Worm (Caenorhabditis elegans) whole organism, mixed stage, embryonic: ENCODE measurements around the gene M04B2.4.
A peak's percentile ranks its signal among the peaks of the same experiment; 100 is the strongest.

ENCODE experiments used
- M03D4.4 ChIP-seq: sonication (generic microtip); optimal IDR thresholded peaks from 2 replicates; lab custom pipeline; 2017; ENCODE audit warnings: mild to moderate bottlenecking, missing genetic modification characterization, missing compliant biosample characterization
- bed-3 ChIP-seq: fragments of 200-800 bp; sonication (Bioruptor generic); optimal IDR thresholded peaks from 3 replicates; lab custom pipeline; 2018; ENCODE audit warnings: mild to moderate bottlenecking, missing genetic modification characterization, moderate library complexity, missing compliant biosample characterization
- blmp-1 ChIP-seq: fragments of 150-350 bp; optimal IDR thresholded peaks from 2 replicates; lab custom pipeline; 2014; ENCODE audit warnings: missing biosample characterization, missing genetic modification characterization
- ceh-39 ChIP-seq: fragments of 150-350 bp; optimal IDR thresholded peaks from 2 replicates; lab custom pipeline; 2014; ENCODE audit warnings: missing biosample characterization, missing genetic modification characterization
- ceh-43 ChIP-seq: fragments of 200-800 bp; sonication (Bioruptor generic); optimal IDR thresholded peaks from 2 replicates; lab custom pipeline; 2018; ENCODE audit warnings: mild to moderate bottlenecking, missing genetic modification characterization, moderate library complexity, missing compliant biosample characterization
- ceh-83 ChIP-seq: fragments of 200-800 bp; sonication (Bioruptor generic); optimal IDR thresholded peaks from 2 replicates; lab custom pipeline; 2018; ENCODE audit warnings: mild to moderate bottlenecking, missing genetic modification characterization, missing compliant biosample characterization
- ces-1 ChIP-seq: fragments of 150-350 bp; optimal IDR thresholded peaks from 2 replicates; lab custom pipeline; 2014; ENCODE audit warnings: missing biosample characterization, missing genetic modification reagents, missing genetic modification characterization
- cnd-1 ChIP-seq: fragments of 200-800 bp; sonication (Bioruptor generic); optimal IDR thresholded peaks from 2 replicates; lab custom pipeline; 2018; ENCODE audit warnings: mild to moderate bottlenecking, missing genetic modification characterization, missing compliant biosample characterization
- drap-1 ChIP-seq: fragments of 200-800 bp; sonication (Bioruptor generic); optimal IDR thresholded peaks from 3 replicates; lab custom pipeline; 2018; ENCODE audit warnings: mild to moderate bottlenecking, missing genetic modification characterization, missing compliant biosample characterization
- elt-1 ChIP-seq: sonication (generic microtip); optimal IDR thresholded peaks from 2 replicates; lab custom pipeline; 2017; ENCODE audit warnings: missing genetic modification characterization, mild to moderate bottlenecking, missing compliant biosample characterization, antibody characterized with exemption, moderate library complexity, borderline replicate concordance; ENCODE audit not compliant: insufficient read depth
- elt-3 ChIP-seq: fragments of 150-350 bp; optimal IDR thresholded peaks from 2 replicates; lab custom pipeline; 2014; ENCODE audit warnings: missing biosample characterization, missing genetic modification characterization
- flh-1 ChIP-seq: fragments of 200-800 bp; sonication (Bioruptor generic); optimal IDR thresholded peaks from 2 replicates; lab custom pipeline; 2018; ENCODE audit warnings: mild to moderate bottlenecking, missing genetic modification characterization, moderate library complexity, missing compliant biosample characterization
- ham-2 ChIP-seq: fragments of 200-800 bp; sonication (Bioruptor generic); optimal IDR thresholded peaks from 2 replicates; lab custom pipeline; 2018; ENCODE audit warnings: mild to moderate bottlenecking, missing genetic modification characterization, missing compliant biosample characterization
- hlh-1 ChIP-seq: fragments of 150-350 bp; optimal IDR thresholded peaks from 2 replicates; lab custom pipeline; 2014; ENCODE audit warnings: missing biosample characterization, missing genetic modification reagents, missing genetic modification characterization
- lin-13 ChIP-seq: fragments of 150-350 bp; optimal IDR thresholded peaks from 2 replicates; lab custom pipeline; 2014; ENCODE audit warnings: missing biosample characterization, missing genetic modification characterization
- lin-32 ChIP-seq: fragments of 200-800 bp; sonication (Bioruptor generic); optimal IDR thresholded peaks from 2 replicates; lab custom pipeline; 2018; ENCODE audit warnings: mild to moderate bottlenecking, missing genetic modification characterization, missing compliant biosample characterization
- mab-5 ChIP-seq: fragments of 150-350 bp; optimal IDR thresholded peaks from 2 replicates; lab custom pipeline; 2014; ENCODE audit warnings: missing biosample characterization, missing genetic modification characterization
- mep-1 ChIP-seq: fragments of 150-350 bp; optimal IDR thresholded peaks from 2 replicates; lab custom pipeline; 2017; ENCODE audit warnings: missing biosample characterization, missing genetic modification reagents, missing genetic modification characterization, inconsistent platforms
- mls-2 ChIP-seq: sonication (generic microtip); optimal IDR thresholded peaks from 2 replicates; lab custom pipeline; 2016; ENCODE audit warnings: mild to moderate bottlenecking, missing genetic modification characterization, moderate library complexity, missing compliant biosample characterization
- nhr-12 ChIP-seq: fragments of 150-350 bp; optimal IDR thresholded peaks from 2 replicates; lab custom pipeline; 2014; ENCODE audit warnings: missing biosample characterization, missing genetic modification characterization
- nhr-2 ChIP-seq: fragments of 150-350 bp; optimal IDR thresholded peaks from 2 replicates; lab custom pipeline; 2014; ENCODE audit warnings: missing biosample characterization, missing genetic modification characterization
- nhr-237 ChIP-seq: fragments of 150-350 bp; optimal IDR thresholded peaks from 2 replicates; lab custom pipeline; 2014; ENCODE audit warnings: missing biosample characterization, missing genetic modification characterization
- nhr-28 ChIP-seq: fragments of 150-350 bp; optimal IDR thresholded peaks from 2 replicates; lab custom pipeline; 2014; ENCODE audit warnings: missing biosample characterization, missing genetic modification characterization
- nhr-76 ChIP-seq: sonication (generic microtip); optimal IDR thresholded peaks from 2 replicates; lab custom pipeline; 2017; ENCODE audit warnings: missing biosample characterization, missing genetic modification characterization
- pha-4 ChIP-seq: fragments of 150-350 bp; optimal IDR thresholded peaks from 2 replicates; lab custom pipeline; 2018; ENCODE audit warnings: missing biosample characterization, missing genetic modification reagents, missing genetic modification characterization
- sem-2 ChIP-seq: fragments of 200-800 bp; sonication (Bioruptor generic); optimal IDR thresholded peaks from 2 replicates; lab custom pipeline; 2018; ENCODE audit warnings: mild to moderate bottlenecking, missing genetic modification characterization, missing compliant biosample characterization
- snpc-4 ChIP-seq: fragments of 150-350 bp; optimal IDR thresholded peaks from 2 replicates; lab custom pipeline; 2014; ENCODE audit warnings: missing biosample characterization, missing genetic modification characterization
- sptf-1 ChIP-seq: sonication (generic microtip); optimal IDR thresholded peaks from 2 replicates; lab custom pipeline; 2017; ENCODE audit warnings: mild to moderate bottlenecking, missing genetic modification characterization, moderate library complexity, missing compliant biosample characterization
- tbx-8 ChIP-seq: fragments of 200-800 bp; sonication (Bioruptor generic); optimal IDR thresholded peaks from 2 replicates; lab custom pipeline; 2018; ENCODE audit warnings: mild to moderate bottlenecking, missing genetic modification characterization, moderate library complexity, missing compliant biosample characterization
- unc-120 ChIP-seq: sonication (generic microtip); optimal IDR thresholded peaks from 2 replicates; lab custom pipeline; 2017; ENCODE audit warnings: missing genetic modification characterization, missing compliant biosample characterization; ENCODE audit not compliant: poor library complexity, severe bottlenecking
- unc-39 ChIP-seq: fragments of 150-350 bp; optimal IDR thresholded peaks from 2 replicates; lab custom pipeline; 2014; ENCODE audit warnings: missing biosample characterization, missing genetic modification characterization
- unc-62 ChIP-seq: fragments of 150-350 bp; optimal IDR thresholded peaks from 2 replicates; lab custom pipeline; 2014; ENCODE audit warnings: missing biosample characterization, missing genetic modification reagents, missing genetic modification characterization
- zip-8 ChIP-seq: fragments of 150-350 bp; optimal IDR thresholded peaks from 2 replicates; lab custom pipeline; 2014; ENCODE audit warnings: missing biosample characterization, missing genetic modification characterization
- ztf-11 ChIP-seq: fragments of 150-350 bp; optimal IDR thresholded peaks from 2 replicates; lab custom pipeline; 2014; ENCODE audit warnings: missing biosample characterization, missing genetic modification characterization

Gene M04B2.4

DNA sequence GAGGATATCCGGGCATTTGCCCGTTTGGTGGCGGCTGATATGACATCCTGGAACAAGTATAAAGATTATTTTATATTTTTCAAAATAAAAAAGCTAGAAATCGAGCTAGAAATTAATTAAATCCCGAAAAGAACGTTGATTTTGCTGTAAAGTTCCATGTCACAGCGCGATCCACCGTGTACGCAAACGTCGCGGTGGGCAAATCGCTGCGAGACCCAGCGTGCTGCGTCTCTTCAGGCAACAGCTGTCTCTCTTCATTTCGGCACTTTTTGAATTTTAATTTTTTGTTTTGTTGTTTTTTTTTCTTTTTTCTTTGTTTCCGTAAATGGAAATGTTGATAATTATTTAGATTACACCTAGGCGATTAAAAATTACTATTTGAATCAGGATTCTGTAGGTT lies 45.3 kb upstream of the M04B2.4 start, which contains the start of gene sec-24.1 (continued):
- TF ChIP-seq M03D4.4 (tag; lab: Kevin White, UChicago) (peak; percentile 24), unc-39 (tag; lab: Kevin White, UChicago) (no peak)
- TF ChIP-seq, all 35 proteins: peak for 11

DNA sequence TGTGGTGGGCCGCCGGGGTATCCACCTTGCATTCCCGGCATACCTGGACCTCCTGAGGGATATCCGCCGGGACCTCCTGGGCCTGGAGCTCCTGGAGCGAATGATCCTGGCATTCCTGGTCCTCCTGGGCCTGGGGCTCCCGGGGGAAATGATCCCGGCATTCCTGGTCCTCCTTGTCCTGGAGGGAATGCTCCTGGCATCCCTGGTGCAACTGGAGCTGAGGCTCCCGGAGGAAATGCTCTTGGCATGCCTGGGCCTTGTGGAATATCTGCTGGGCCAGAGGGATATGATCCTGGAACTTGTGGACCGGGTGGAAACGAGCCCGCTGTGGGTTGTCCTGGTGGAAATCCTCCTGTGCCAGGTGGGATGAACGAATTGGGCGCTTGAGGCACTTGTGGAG lies 44.2 kb upstream of the M04B2.4 start:
- TF ChIP-seq nhr-76 (tag; lab: Kevin White, UChicago) (no peak), nhr-12 (tag; lab: Kevin White, UChicago) (no peak), nhr-2 (tag; lab: Kevin White, UChicago) (no peak), ceh-43 (no peak), blmp-1 (no peak), lin-13 (tag; lab: Kevin White, UChicago) (no peak), elt-3 (tag; lab: Kevin White, UChicago) (no peak), mep-1 (tag; lab: Kevin White, UChicago) (no peak), ceh-83 (no peak)

DNA sequence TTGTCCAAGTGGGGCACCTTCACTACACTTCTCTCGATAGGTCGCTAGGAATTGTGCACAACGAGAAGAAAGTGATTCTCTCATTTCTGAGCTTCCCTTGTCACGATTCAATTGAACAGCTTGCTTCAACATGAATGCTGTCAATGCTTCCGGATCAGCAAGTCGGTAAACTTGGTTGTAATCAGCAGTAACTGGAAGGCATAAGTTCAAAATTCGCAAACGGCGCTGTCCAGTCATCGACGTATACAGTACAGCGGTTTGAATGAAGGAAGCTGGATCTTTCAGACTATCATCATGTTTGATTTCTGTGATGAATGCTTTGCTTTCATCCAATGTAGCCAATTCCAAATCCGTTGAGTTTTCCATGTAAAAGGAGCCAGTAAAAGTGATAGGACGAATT lies 42.3 kb upstream of the M04B2.4 start:
- no peak for TF ChIP-seq tbx-8 (GFP tag; lab: Kevin White, UChicago)
- TF ChIP-seq, all 35 proteins: peak for 0

ce11 chrIV:11561677-11562076 lies 40.8 kb upstream of the M04B2.4 start, which contains the start of gene F12F6.7:
TSS of gene F12F6.7 (minus strand) at chrIV:11561833.
- TF ChIP-seq zip-8 (tag; lab: Kevin White, UChicago) (no peak), mls-2 (tag; lab: Kevin White, UChicago) (no peak), ceh-83 (no peak), sptf-1 (tag; lab: Kevin White, UChicago) (no peak), lin-13 (tag; lab: Kevin White, UChicago) (no peak), nhr-76 (tag; lab: Kevin White, UChicago) (no peak), nhr-12 (tag; lab: Kevin White, UChicago) (no peak), lin-32 (GFP tag; lab: Kevin White, UChicago) (no peak), blmp-1 (no peak), mab-5 (no peak), ceh-39 (tag; lab: Kevin White, UChicago) (no peak), mep-1 (tag; lab: Kevin White, UChicago) (no peak), elt-1 (tag; lab: Kevin White, UChicago) (no peak), snpc-4 (tag; lab: Kevin White, UChicago) (no peak), M03D4.4 (tag; lab: Kevin White, UChicago) (no peak)

DNA sequence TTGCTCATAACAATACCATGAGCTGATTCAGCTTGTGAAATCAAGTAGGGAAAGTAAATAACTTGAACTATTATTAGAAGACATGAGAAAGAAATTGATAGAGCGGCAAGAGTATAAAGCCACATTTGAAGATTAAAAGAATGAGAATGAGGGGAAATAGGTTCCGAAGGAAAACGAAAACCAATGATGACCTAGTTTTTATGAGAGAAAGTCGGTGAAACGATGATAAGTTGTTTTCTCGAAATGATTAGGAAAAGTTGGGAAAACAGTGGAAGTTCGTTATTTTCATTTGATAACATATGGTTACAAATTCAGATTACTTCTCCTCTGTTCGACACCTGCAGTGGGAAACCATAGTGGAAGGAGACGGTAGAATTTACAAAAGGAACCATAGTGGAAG lies 31.0 kb upstream of the M04B2.4 start, which contains the start of gene col-128:
col-128 (minus strand) TSS at position 148 of the 400 bp plus-strand sequence.
- TF ChIP-seq pha-4: no peak
- no peak for TF ChIP-seq tbx-8 (GFP tag; lab: Kevin White, UChicago)
- TF ChIP-seq mep-1 (tag; lab: Kevin White, UChicago): no peak
- TF ChIP-seq nhr-2 (tag; lab: Kevin White, UChicago): no peak
- no peak for TF ChIP-seq elt-1 (tag; lab: Kevin White, UChicago)
- TF ChIP-seq nhr-28: no peak
- no peak for TF ChIP-seq drap-1 (GFP tag; lab: Kevin White, UChicago)
- TF ChIP-seq mab-5: no peak
- no peak for TF ChIP-seq ztf-11
- TF ChIP-seq ham-2 (GFP tag; lab: Kevin White, UChicago): no peak
- TF ChIP-seq nhr-12 (tag; lab: Kevin White, UChicago): no peak
- TF ChIP-seq elt-3 (tag; lab: Kevin White, UChicago): no peak
- no peak for TF ChIP-seq bed-3 (GFP tag; lab: Kevin White, UChicago)

ce11 chrIV:11549694-11550093 lies 28.9 kb upstream of the M04B2.4 start:
- TF ChIP-seq nhr-237 (tag; lab: Kevin White, UChicago): peak; percentile 20
- no peak for TF ChIP-seq nhr-2 (tag; lab: Kevin White, UChicago)
- TF ChIP-seq snpc-4 (tag; lab: Kevin White, UChicago): no peak
- peak; percentile 15 for TF ChIP-seq tbx-8 (GFP tag; lab: Kevin White, UChicago)
- TF ChIP-seq ceh-43: peak; percentile 81
- peak; percentile 85 for TF ChIP-seq bed-3 (GFP tag; lab: Kevin White, UChicago)
- no peak for TF ChIP-seq mab-5
- peak; percentile 57 for TF ChIP-seq ztf-11
- TF ChIP-seq pha-4: peak; percentile 28
- TF ChIP-seq cnd-1: peak; percentile 86
- TF ChIP-seq lin-13 (tag; lab: Kevin White, UChicago): peak; percentile 59
- no peak for TF ChIP-seq ceh-39 (tag; lab: Kevin White, UChicago)
- TF ChIP-seq sem-2 (GFP tag; lab: Kevin White, UChicago): peak; percentile 85
- TF ChIP-seq ceh-83: peak; percentile 90
- no peak for TF ChIP-seq zip-8 (tag; lab: Kevin White, UChicago)
- TF ChIP-seq ham-2 (GFP tag; lab: Kevin White, UChicago): peak; percentile 78
- TF ChIP-seq mep-1 (tag; lab: Kevin White, UChicago): peak; percentile 79
- no peak for TF ChIP-seq nhr-12 (tag; lab: Kevin White, UChicago)
- peak; percentile 47 for TF ChIP-seq flh-1
- TF ChIP-seq drap-1 (GFP tag; lab: Kevin White, UChicago): peak; percentile 93
- peak; percentile 91 for TF ChIP-seq sptf-1 (tag; lab: Kevin White, UChicago)
- TF ChIP-seq blmp-1: no peak
- TF ChIP-seq unc-120 (tag; lab: Kevin White, UChicago): peak; percentile 91
- peak; percentile 61 for TF ChIP-seq unc-62 (GFP tag; lab: Kevin White, UChicago)
- TF ChIP-seq ces-1 (GFP tag; lab: Kevin White, UChicago): no peak
- peak; percentile 90 for TF ChIP-seq M03D4.4 (tag; lab: Kevin White, UChicago)
- no peak for TF ChIP-seq elt-1 (tag; lab: Kevin White, UChicago)
- peak; percentile 68 for TF ChIP-seq nhr-28
- no peak for TF ChIP-seq elt-3 (tag; lab: Kevin White, UChicago)
- TF ChIP-seq lin-32 (GFP tag; lab: Kevin White, UChicago): peak; percentile 79
- TF ChIP-seq hlh-1: peak; percentile 54
